Worm (Caenorhabditis elegans): ENCODE measurements around the gene F59E12.15.

F59E12.15 gene

DNA sequence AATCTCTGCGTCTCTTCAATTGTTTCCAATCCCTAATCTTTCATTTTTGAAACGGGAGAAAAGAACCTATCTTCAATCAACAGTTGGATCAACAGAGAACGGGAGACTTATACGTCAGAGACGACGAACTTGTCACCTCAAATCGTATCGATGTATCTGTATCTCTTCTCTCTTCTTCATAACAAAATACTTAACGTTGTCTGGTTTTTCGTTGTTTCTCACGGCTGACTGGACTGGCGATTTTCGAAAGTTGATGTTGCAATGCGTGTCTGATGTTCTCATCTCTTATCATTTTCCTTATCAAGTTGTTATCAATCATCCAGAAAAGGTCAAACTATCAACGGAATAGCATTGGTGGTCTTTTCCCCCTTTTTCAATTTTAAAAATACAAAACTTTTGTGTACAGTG lies 22.6 kb downstream of the F59E12.15 start (continued):
- peak; percentile 61 for TF ChIP-seq gmeb-1 (tag; optimal IDR thresholded peaks at IDR 0.05)
- peak; percentile 10 for TF ChIP-seq F13H6.1 (tag; optimal IDR thresholded peaks at IDR 0.05)
- no peak for TF ChIP-seq lin-39 (tag; optimal IDR thresholded peaks at IDR 0.05)
- TF ChIP-seq ztf-1 (GFP tag; conservative IDR thresholded peaks at IDR 0.05) = no peak
- TF ChIP-seq mdl-1 (tag; optimal IDR thresholded peaks at IDR 0.05) = peak; percentile 39 to 59
- no peak for TF ChIP-seq lin-11 (tag; optimal IDR thresholded peaks at IDR 0.05)
- TF ChIP-seq snpc-4 (tag; optimal IDR thresholded peaks at IDR 0.05) = no peak
- no peak for TF ChIP-seq mbf-1 (tag; optimal IDR thresholded peaks at IDR 0.05)

DNA sequence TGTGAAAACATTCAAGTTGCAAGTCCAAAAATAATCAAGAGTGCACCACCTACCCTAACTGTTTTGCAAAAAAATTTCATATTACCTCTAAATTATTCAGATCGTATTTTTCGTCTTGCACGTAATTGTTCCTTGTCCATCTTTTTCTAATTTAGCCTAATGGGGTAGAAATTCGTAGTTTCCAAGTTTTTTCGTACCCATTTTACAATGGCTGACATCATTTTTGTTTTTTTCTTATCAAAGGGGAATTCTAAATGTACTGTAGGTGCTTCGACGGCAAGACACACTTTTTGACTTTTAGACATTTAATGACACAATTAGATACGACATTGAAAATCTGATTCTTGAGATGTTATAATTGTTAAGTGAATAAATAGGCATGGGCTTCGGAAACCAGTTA lies 23.7 kb downstream of the F59E12.15 start:
- no peak for TF ChIP-seq lin-11 (tag; optimal IDR thresholded peaks at IDR 0.05)
- no peak for TF ChIP-seq F13H6.1 (tag; optimal IDR thresholded peaks at IDR 0.05)
- TF ChIP-seq Y55F3AM.14 (GFP tag; optimal IDR thresholded peaks at IDR 0.05) = no peak
- no peak for TF ChIP-seq sma-3 (GFP tag; optimal IDR thresholded peaks at IDR 0.05)
- TF ChIP-seq ceh-16 (tag; optimal IDR thresholded peaks at IDR 0.05) = no peak
- TF ChIP-seq R02D3.7 (tag; optimal IDR thresholded peaks at IDR 0.05) = no peak
- TF ChIP-seq egl-27 (tag; optimal IDR thresholded peaks at IDR 0.05) = no peak
- no peak for TF ChIP-seq zag-1 (tag; optimal IDR thresholded peaks at IDR 0.05)
- TF ChIP-seq gmeb-1 (tag; optimal IDR thresholded peaks at IDR 0.05) = no peak
- TF ChIP-seq nhr-77 (tag; optimal IDR thresholded peaks at IDR 0.05) = no peak
- no peak for TF ChIP-seq nhr-10 (tag; optimal IDR thresholded peaks at IDR 0.05)
- TF ChIP-seq nhr-237 (tag; optimal IDR thresholded peaks at IDR 0.05) = no peak

ce11 chrII:5603194-5603593 lies 25.0 kb downstream of the F59E12.15 start, which contains the start of gene C17G10.6:
Gene C17G10.6 (minus strand): TSS chrII:5603294.
- TF ChIP-seq ztf-11 (tag; optimal IDR thresholded peaks at IDR 0.05) (no peak), nhr-77 (tag; optimal IDR thresholded peaks at IDR 0.05) (no peak), egl-27 (tag; optimal IDR thresholded peaks at IDR 0.05) (no peak)

DNA sequence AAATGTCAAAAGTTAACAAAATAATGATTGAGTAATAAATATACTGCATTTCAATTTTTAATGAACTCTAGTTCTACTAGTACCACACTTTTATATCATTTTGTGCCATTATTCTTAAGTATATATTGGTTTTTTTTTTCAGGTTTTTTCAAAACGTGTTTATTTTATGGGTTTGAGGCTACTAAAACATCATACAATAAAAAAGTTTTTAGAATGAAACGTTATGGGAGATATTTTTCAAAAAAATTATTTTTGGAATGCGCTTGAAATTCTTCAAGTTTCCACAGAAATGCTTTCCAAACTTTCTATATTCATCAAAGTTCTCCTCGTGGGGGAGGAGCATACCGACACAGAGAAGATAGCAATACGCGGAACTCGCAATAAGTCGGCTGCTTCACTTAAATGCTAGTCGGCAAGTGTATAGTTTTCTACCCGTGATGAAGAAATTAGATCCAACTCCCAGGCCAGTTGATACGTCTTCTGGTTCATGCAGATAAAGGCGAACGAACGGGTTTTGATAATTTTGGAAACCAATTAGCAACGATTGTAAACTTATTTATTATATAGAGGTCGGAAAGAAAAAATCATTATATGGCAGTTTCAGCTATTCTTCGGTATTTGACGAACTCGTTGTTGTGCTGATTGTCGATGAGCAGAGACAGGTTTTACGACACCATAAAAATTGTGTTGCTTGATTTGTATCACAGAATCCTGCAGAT lies 28.7 kb downstream of the F59E12.15 start, which contains the start of gene C17G10.10:
Gene C17G10.10 (minus strand): TSS at position 51 of the 719 bp plus-strand sequence.
- peak; percentile 45 for TF ChIP-seq nhr-129 (tag; optimal IDR thresholded peaks at IDR 0.05)
- TF ChIP-seq egl-27 (tag; optimal IDR thresholded peaks at IDR 0.05) = peak; percentile 72
- peak; percentile 62 to 75 for TF ChIP-seq lsy-2 (tag; optimal IDR thresholded peaks at IDR 0.05)
- peak; percentile 20 for TF ChIP-seq C34F6.9 (tag; optimal IDR thresholded peaks at IDR 0.05)
- no peak for TF ChIP-seq elt-3 (tag; optimal IDR thresholded peaks at IDR 0.05)
- no peak for TF ChIP-seq lin-39 (tag; optimal IDR thresholded peaks at IDR 0.05)
- TF ChIP-seq lin-13 (GFP tag; optimal IDR thresholded peaks at IDR 0.05) = peak; percentile 53
- TF ChIP-seq mdl-1 (tag; optimal IDR thresholded peaks at IDR 0.05) = peak; percentile 54 to 59
- TF ChIP-seq ama-1 (optimal IDR thresholded peaks at IDR 0.05) = peak; percentile 98
- no peak for TF ChIP-seq alr-1 (tag; optimal IDR thresholded peaks at IDR 0.05)
- no peak for TF ChIP-seq peb-1 (tag; optimal IDR thresholded peaks at IDR 0.05)
- TF ChIP-seq sma-9 (GFP tag; optimal IDR thresholded peaks at IDR 0.05) = peak; percentile 91
- TF ChIP-seq sma-9 (tag; optimal IDR thresholded peaks at IDR 0.05) = no peak
- peak; percentile 9 for TF ChIP-seq ztf-4 (tag; optimal IDR thresholded peaks at IDR 0.05)
- no peak for TF ChIP-seq mab-5 (tag; optimal IDR thresholded peaks at IDR 0.05)
- peak; percentile 82 for TF ChIP-seq gmeb-1 (tag; optimal IDR thresholded peaks at IDR 0.05)
- no peak for TF ChIP-seq zag-1 (tag; optimal IDR thresholded peaks at IDR 0.05)
- TF ChIP-seq unc-62 (GFP tag; optimal IDR thresholded peaks at IDR 0.05) = no peak
- peak; percentile 62 for TF ChIP-seq nhr-25 (tag; optimal IDR thresholded peaks at IDR 0.05)
- TF ChIP-seq aly-2 (tag; optimal IDR thresholded peaks at IDR 0.05) = no peak
- peak; percentile 58 for TF ChIP-seq F13H6.1 (tag; optimal IDR thresholded peaks at IDR 0.05)
- no peak for TF ChIP-seq skn-1 (tag; optimal IDR thresholded peaks at IDR 0.05)
- TF ChIP-seq nhr-11 (tag; optimal IDR thresholded peaks at IDR 0.05) = no peak
- peak; percentile 9 for TF ChIP-seq nhr-10 (tag; optimal IDR thresholded peaks at IDR 0.05)
- peak; percentile 41 for TF ChIP-seq nhr-6 (tag; optimal IDR thresholded peaks at IDR 0.05)
- TF ChIP-seq ZK546.5 (tag; optimal IDR thresholded peaks at IDR 0.05) = no peak
- no peak for TF ChIP-seq lin-11 (tag; optimal IDR thresholded peaks at IDR 0.05)
- TF ChIP-seq nhr-21 (tag; optimal IDR thresholded peaks at IDR 0.05) = peak; percentile 78
- TF ChIP-seq nhr-23 (tag; optimal IDR thresholded peaks at IDR 0.05) = no peak
- TF ChIP-seq blmp-1 (tag; optimal IDR thresholded peaks at IDR 0.05; ENCODE audit: insufficient read depth) = no peak
- TF ChIP-seq mbf-1 (tag; optimal IDR thresholded peaks at IDR 0.05) = no peak
- TF ChIP-seq ceh-16 (tag; optimal IDR thresholded peaks at IDR 0.05) = peak; percentile 75
- TF ChIP-seq nhr-77 (tag; optimal IDR thresholded peaks at IDR 0.05) = peak; percentile 68
- no peak for TF ChIP-seq elt-1 (tag; optimal IDR thresholded peaks at IDR 0.05)
- TF ChIP-seq nhr-237 (tag; optimal IDR thresholded peaks at IDR 0.05) = no peak
- peak; percentile 85 for TF ChIP-seq fos-1 (tag; optimal IDR thresholded peaks at IDR 0.05)
- TF ChIP-seq nhr-12 (tag; optimal IDR thresholded peaks at IDR 0.05) = no peak
- no peak for TF ChIP-seq ztf-11 (tag; optimal IDR thresholded peaks at IDR 0.05)
- no peak for TF ChIP-seq dmd-4 (tag; optimal IDR thresholded peaks at IDR 0.05)
- no peak for TF ChIP-seq sem-4 (tag; optimal IDR thresholded peaks at IDR 0.05)
- peak; percentile 99 for TF ChIP-seq snpc-4 (tag; optimal IDR thresholded peaks at IDR 0.05)

All from whole organism, L2 larva.